Worm (Caenorhabditis elegans) whole organism, early embryonic: ENCODE data around the gene srw-44.
"Not testable (repeated sequence)": the region's sequence is repeated elsewhere in the genome, so short reads cannot be mapped to it uniquely, and the experiment has no call there.

Experiments used
- B0310.2 ChIP-seq: sonication (generic microtip); optimal IDR thresholded peaks from 2 replicates; lab custom pipeline; 2016; ENCODE audit warnings: mild to moderate bottlenecking, missing genetic modification characterization, missing compliant biosample characterization
- F13C5.2 ChIP-seq: sonication (generic microtip); optimal IDR thresholded peaks from 2 replicates; lab custom pipeline; 2017; ENCODE audit warnings: mild to moderate bottlenecking, missing genetic modification characterization, inconsistent platforms, missing compliant biosample characterization
- aly-1 ChIP-seq: sonication (generic microtip); optimal IDR thresholded peaks from 2 replicates; lab custom pipeline; 2016; ENCODE audit warnings: missing genetic modification characterization, missing compliant biosample characterization
- ama-1 ChIP-seq: fragments of 150-350 bp; optimal IDR thresholded peaks from 2 replicates; lab custom pipeline; 2014
- ceh-13 ChIP-seq: fragments of 200-800 bp; sonication (Bioruptor generic); optimal IDR thresholded peaks from 2 replicates; lab custom pipeline; 2018; ENCODE audit warnings: mild to moderate bottlenecking, missing genetic modification characterization, missing compliant biosample characterization
- ceh-36 ChIP-seq: sonication (generic microtip); optimal IDR thresholded peaks from 2 replicates; lab custom pipeline; 2016; ENCODE audit warnings: missing genetic modification characterization, inconsistent platforms, missing compliant biosample characterization
- ets-7 ChIP-seq: sonication (generic microtip); optimal IDR thresholded peaks from 2 replicates; lab custom pipeline; 2016; ENCODE audit warnings: missing genotype, missing genetic modification characterization, missing compliant biosample characterization
- hmbx-1 ChIP-seq: sonication (generic microtip); optimal IDR thresholded peaks from 2 replicates; lab custom pipeline; 2016; ENCODE audit warnings: mild to moderate bottlenecking, missing genetic modification characterization, missing compliant biosample characterization
- hnd-1 ChIP-seq: sonication (generic microtip); optimal IDR thresholded peaks from 2 replicates; lab custom pipeline; 2016; ENCODE audit warnings: missing genetic modification characterization, missing compliant biosample characterization
- pes-1 ChIP-seq: fragments of 200-800 bp; sonication (Bioruptor generic); IDR thresholded peaks from 2 replicates; pipeline ENCODE4 v1.3.6; 2022; ENCODE audit warnings: missing genetic modification reagents, missing genetic modification characterization, missing compliant biosample characterization
- sea-1 ChIP-seq: fragments of 200-800 bp; sonication (Bioruptor generic); conservative IDR thresholded peaks from 2 replicates; pipeline ENCODE4 v1.3.6; 2022; ENCODE audit warnings: missing genetic modification characterization, missing compliant biosample characterization
- tbx-37 ChIP-seq: fragments of 200-800 bp; sonication (Bioruptor generic); conservative IDR thresholded peaks from 2 replicates; pipeline ENCODE4 v1.3.6; 2022; ENCODE audit warnings: missing genetic modification reagents, missing genetic modification characterization, missing compliant biosample characterization
- tra-4 ChIP-seq: sonication (generic microtip); optimal IDR thresholded peaks from 2 replicates; lab custom pipeline; 2017; ENCODE audit warnings: missing genetic modification characterization, missing compliant biosample characterization

DNA sequence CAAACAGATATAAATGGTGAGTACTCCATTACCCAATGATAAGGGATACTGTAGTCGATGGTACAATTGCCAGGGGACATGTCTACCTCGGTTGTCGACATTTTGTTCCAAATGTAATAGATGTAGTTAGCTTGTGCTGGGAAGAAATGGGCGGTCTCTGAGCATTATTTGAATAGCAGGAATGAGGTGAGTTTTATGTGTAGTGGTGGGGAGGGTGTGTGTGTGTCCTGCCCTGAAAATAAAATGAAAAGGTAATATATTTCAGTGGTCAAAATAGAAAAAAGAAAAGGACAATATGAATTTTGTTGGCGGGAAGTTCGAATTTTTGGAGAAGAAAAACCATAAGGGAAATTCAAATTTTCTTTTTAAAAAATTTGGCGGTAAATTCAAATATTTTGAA lies 19.3 kb upstream of the srw-44 start, which contains the start of gene Y70C5B.2:
- TF ChIP-seq ets-7; hmbx-1 (tag; lab: Kevin White, UChicago); aly-1 (tag; lab: Kevin White, UChicago); ama-1 (lab: Kevin White, UChicago); B0310.2 (tag; lab: Kevin White, UChicago); tra-4; sea-1 (GFP tag; lab: Robert Waterston, UW); pes-1; ceh-13; F13C5.2 (tag; lab: Kevin White, UChicago); hnd-1; ceh-36 (tag; lab: Kevin White, UChicago); tbx-37 (GFP tag; lab: Robert Waterston, UW): not testable (repeated sequence)
